Worm (Caenorhabditis elegans): ENCODE results near the gene F15G9.6.

ce11 chrX:9756971-9757370 is 47.4 kb downstream of the F15G9.6 start, which contains the start of gene T09B9.1:
- TF ChIP-seq nhr-76 (tag; optimal IDR thresholded peaks at IDR 0.05), result no peak
- TF ChIP-seq snpc-4 (tag; optimal IDR thresholded peaks at IDR 0.05), result no peak
- no peak for TF ChIP-seq nhr-10 (tag; optimal IDR thresholded peaks at IDR 0.05)

Measured in whole organism, L4 larva.